Worm (Caenorhabditis elegans) whole organism, L2 larva: ENCODE measurements around the gene C17H12.37.

Experiments
- aly-2 ChIP-seq: fragments of 150-350 bp; optimal IDR thresholded peaks from 2 replicates; lab custom pipeline; 2014; ENCODE audit warnings: missing biosample characterization, missing genetic modification characterization
- ama-1 ChIP-seq: fragments of 150-350 bp; optimal IDR thresholded peaks from 2 replicates; lab custom pipeline; 2018; ENCODE audit warnings: inconsistent platforms
- lin-13 ChIP-seq: fragments of 150-350 bp; optimal IDR thresholded peaks from 2 replicates; lab custom pipeline; 2014; ENCODE audit warnings: missing biosample characterization, missing genetic modification reagents, missing genetic modification characterization
- lin-39 ChIP-seq: fragments of 150-350 bp; optimal IDR thresholded peaks from 2 replicates; lab custom pipeline; 2014; ENCODE audit warnings: missing biosample characterization, missing genetic modification reagents, missing genetic modification characterization
- mdl-1 ChIP-seq, 2 experiments: fragments of 150-350 bp in 1 of 2; sonication (generic microtip) in 1 of 2; optimal IDR thresholded peaks; 2 replicates each; lab custom pipeline; 2017; ENCODE audit warnings: missing biosample characterization in 2 of 2, missing genetic modification characterization in 2 of 2
- nhr-11 ChIP-seq: fragments of 150-350 bp; optimal IDR thresholded peaks from 2 replicates; lab custom pipeline; 2014; ENCODE audit warnings: missing biosample characterization, missing genetic modification characterization
- nhr-77 ChIP-seq: fragments of 150-350 bp; optimal IDR thresholded peaks from 2 replicates; lab custom pipeline; 2014; ENCODE audit warnings: missing biosample characterization, missing genetic modification characterization
- sem-4 ChIP-seq: fragments of 150-350 bp; optimal IDR thresholded peaks from 2 replicates; lab custom pipeline; 2014; ENCODE audit warnings: missing biosample characterization, missing genetic modification reagents, missing genetic modification characterization
- snpc-4 ChIP-seq: fragments of 150-350 bp; optimal IDR thresholded peaks from 2 replicates; lab custom pipeline; 2014; ENCODE audit warnings: missing biosample characterization, missing genetic modification characterization
- unc-62 ChIP-seq: fragments of 150-350 bp; optimal IDR thresholded peaks from 2 replicates; lab custom pipeline; 2014; ENCODE audit warnings: missing biosample characterization, missing genetic modification reagents, missing genetic modification characterization

DNA sequence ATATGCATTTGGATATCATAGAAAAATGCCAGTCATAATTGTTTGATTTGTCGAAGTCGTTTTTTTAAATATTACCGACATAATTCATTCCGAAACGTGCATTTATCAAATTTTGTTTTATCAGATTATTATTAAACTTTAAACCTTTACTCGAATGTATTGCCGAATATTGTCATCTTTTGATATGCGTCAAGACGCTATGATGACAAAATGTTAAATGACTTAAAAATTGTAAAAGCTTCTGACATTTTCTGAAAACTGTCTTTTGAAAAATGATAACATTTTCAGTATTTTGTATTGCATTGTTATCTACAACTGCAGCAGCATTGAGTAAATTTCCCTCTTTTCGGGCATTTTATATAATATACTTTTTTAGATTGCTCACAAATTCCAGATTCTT, 19.7 kb downstream of the C17H12.37 start, which contains the start of gene H20E11.3:
- TF ChIP-seq unc-62 (GFP tag; lab: Kevin White, UChicago) (no peak), nhr-77 (no peak), lin-39 (tag; lab: Kevin White, UChicago) (no peak), snpc-4 (no peak), mdl-1 (tag; optimal IDR thresholded peaks at IDR 0.05; lab: Kevin White, UChicago) (no peak), nhr-11 (no peak), sem-4 (tag; lab: Kevin White, UChicago) (no peak), lin-13 (GFP tag; lab: Kevin White, UChicago) (no peak), aly-2 (tag; lab: Kevin White, UChicago) (no peak), ama-1 (lab: Kevin White, UChicago) (no peak)
